Fruit fly (Drosophila melanogaster) whole organism, embryonic: Measurements from ENCODE around the gene CG9682.

Experiments used
- CG1024 ChIP-seq: fragments of 200-800 bp; sonication (Bioruptor generic); IDR thresholded peaks from 2 replicates; pipeline ENCODE4 v1.3.6; 2022; ENCODE audit warnings: missing biosample characterization, missing genetic modification characterization
- CG10267 ChIP-seq: fragments of 200-800 bp; sonication (Bioruptor generic); optimal IDR thresholded peaks from 2 replicates; lab custom pipeline; 2018; ENCODE audit warnings: missing biosample characterization, mild to moderate bottlenecking, missing genetic modification characterization, moderate library complexity
- CG10274 ChIP-seq: fragments of 200-800 bp; sonication (Bioruptor generic); optimal IDR thresholded peaks from 3 replicates; lab custom pipeline; 2017; ENCODE audit warnings: missing biosample characterization, mild to moderate bottlenecking, missing genetic modification characterization
- CG10366 ChIP-seq: fragments of 200-800 bp; sonication (Bioruptor generic); IDR thresholded peaks from 2 replicates; pipeline ENCODE4 v1.3.6; 2022; ENCODE audit warnings: missing biosample characterization, missing genetic modification characterization
- CG11093 ChIP-seq: fragments of 200-800 bp; sonication (Bioruptor generic); IDR thresholded peaks from 3 replicates; pipeline ENCODE4 v1.3.6; 2022; ENCODE audit warnings: missing biosample characterization, missing genetic modification characterization
- CG11247 ChIP-seq: fragments of 200-800 bp; sonication (Bioruptor generic); IDR thresholded peaks from 2 replicates; pipeline ENCODE4 v1.3.6; 2022; ENCODE audit warnings: missing biosample characterization, missing genetic modification characterization
- CG12391 ChIP-seq: fragments of 200-800 bp; sonication (Bioruptor generic); optimal IDR thresholded peaks from 3 replicates; lab custom pipeline; 2018; ENCODE audit warnings: missing biosample characterization, mild to moderate bottlenecking, missing genetic modification characterization, moderate library complexity
- CG13624 ChIP-seq: fragments of 200-800 bp; sonication (Bioruptor generic); optimal IDR thresholded peaks from 2 replicates; lab custom pipeline; 2016; ENCODE audit warnings: missing biosample characterization, missing genetic modification characterization
- CG14441 ChIP-seq: fragments of 200-800 bp; sonication (Bioruptor generic); IDR thresholded peaks from 2 replicates; pipeline ENCODE4 v1.3.6; 2022; ENCODE audit warnings: missing biosample characterization, missing genetic modification characterization
- CG15073 ChIP-seq: fragments of 200-800 bp; sonication (Bioruptor generic); optimal IDR thresholded peaks from 2 replicates; lab custom pipeline; 2016; ENCODE audit warnings: missing biosample characterization, missing genetic modification characterization
- CG15269 ChIP-seq: fragments of 200-800 bp; sonication (Bioruptor generic); optimal IDR thresholded peaks from 2 replicates; lab custom pipeline; 2018; ENCODE audit warnings: missing biosample characterization, mild to moderate bottlenecking, missing genetic modification characterization, moderate library complexity
- CG15479 ChIP-seq: fragments of 200-800 bp; sonication (Bioruptor generic); optimal IDR thresholded peaks from 3 replicates; lab custom pipeline; 2019; ENCODE audit warnings: missing biosample characterization, mild to moderate bottlenecking, missing genetic modification characterization, moderate library complexity
- CG16815 ChIP-seq: fragments of 200-800 bp; sonication (Bioruptor generic); optimal IDR thresholded peaks from 3 replicates; lab custom pipeline; 2017; ENCODE audit warnings: missing biosample characterization, mild to moderate bottlenecking, missing genetic modification characterization
- CG2678 ChIP-seq: fragments of 200-800 bp; sonication (Bioruptor generic); optimal IDR thresholded peaks from 3 replicates; lab custom pipeline; 2019; ENCODE audit warnings: missing biosample characterization, mild to moderate bottlenecking, missing genetic modification characterization, moderate library complexity
- CG3281 ChIP-seq: fragments of 200-800 bp; sonication (Bioruptor generic); optimal IDR thresholded peaks from 3 replicates; lab custom pipeline; 2017; ENCODE audit warnings: missing biosample characterization, mild to moderate bottlenecking, missing genetic modification characterization
- CG4282 ChIP-seq: fragments of 200-800 bp; sonication (Bioruptor generic); optimal IDR thresholded peaks from 2 replicates; lab custom pipeline; 2016; ENCODE audit warnings: missing biosample characterization, missing genetic modification characterization
- CG4404 ChIP-seq: fragments of 200-800 bp; sonication (Bioruptor generic); IDR thresholded peaks from 2 replicates; pipeline ENCODE4 v1.3.6; 2022; ENCODE audit warnings: missing biosample characterization, missing genetic modification characterization
- CG5953 ChIP-seq: fragments of 200-800 bp; sonication (Bioruptor generic); IDR thresholded peaks from 2 replicates; pipeline ENCODE4 v1.3.6; 2022; ENCODE audit warnings: missing biosample characterization, missing genetic modification characterization
- CG6791 ChIP-seq: fragments of 200-800 bp; sonication (Bioruptor generic); IDR thresholded peaks from 3 replicates; pipeline ENCODE4 v1.3.6; 2022; ENCODE audit warnings: missing biosample characterization, missing genetic modification characterization; ENCODE audit not compliant: partially characterized antibody
- CG6854 ChIP-seq: fragments of 200-800 bp; sonication (Bioruptor generic); optimal IDR thresholded peaks from 3 replicates; lab custom pipeline; 2017; ENCODE audit warnings: missing biosample characterization, mild to moderate bottlenecking, missing genetic modification characterization
- CG9215 ChIP-seq: fragments of 200-800 bp; sonication (Bioruptor generic); IDR thresholded peaks from 2 replicates; pipeline ENCODE4 v1.3.6; 2022; ENCODE audit warnings: missing biosample characterization, missing genetic modification characterization
- CG9437 ChIP-seq: fragments of 200-800 bp; sonication (Bioruptor generic); optimal IDR thresholded peaks from 2 replicates; lab custom pipeline; 2018; ENCODE audit warnings: missing biosample characterization, mild to moderate bottlenecking, missing genetic modification characterization
- CG9817 ChIP-seq: fragments of 200-800 bp; sonication (Bioruptor generic); optimal IDR thresholded peaks from 2 replicates; lab custom pipeline; 2018; ENCODE audit warnings: missing biosample characterization, mild to moderate bottlenecking, missing genetic modification characterization, moderate library complexity
- Eip74EF ChIP-seq, 2 experiments: fragments of 200-800 bp in 1 of 2; fragments of >200 bp in 1 of 2; sonication (Bioruptor generic) in 1 of 2; optimal IDR thresholded peaks; 2 replicates each; lab custom pipeline; 2017 to 2019; ENCODE audit warnings: missing biosample characterization in 2 of 2, missing genetic modification characterization in 2 of 2, mild to moderate bottlenecking in 1 of 2, moderate library complexity in 1 of 2
- Elba2 ChIP-seq: fragments of 200-800 bp; sonication (Bioruptor generic); optimal IDR thresholded peaks from 3 replicates; lab custom pipeline; 2016; ENCODE audit warnings: missing biosample characterization, missing genetic modification characterization
- H15 ChIP-seq: fragments of 200-800 bp; sonication (Bioruptor generic); IDR thresholded peaks from 3 replicates; pipeline ENCODE4 v1.3.6; 2022; ENCODE audit warnings: missing biosample characterization, missing genetic modification characterization
- HLHmδ ChIP-seq: fragments of 200-800 bp; sonication (Bioruptor generic); optimal IDR thresholded peaks from 2 replicates; lab custom pipeline; 2018; ENCODE audit warnings: missing biosample characterization, mild to moderate bottlenecking, missing genetic modification characterization, moderate library complexity
- Med ChIP-seq: fragments of 200-800 bp; sonication (Bioruptor generic); peaks from one replicate; lab custom pipeline; 2016; ENCODE audit warnings: missing biosample characterization, missing genetic modification characterization, mild to moderate bottlenecking, inconsistent platforms, moderate library complexity
- Myb ChIP-seq: fragments of 200-800 bp; sonication (Bioruptor generic); optimal IDR thresholded peaks from 2 replicates; lab custom pipeline; 2016; ENCODE audit warnings: missing biosample characterization, missing genetic modification characterization
- Oli ChIP-seq: fragments of 200-800 bp; sonication (Bioruptor generic); optimal IDR thresholded peaks from 2 replicates; lab custom pipeline; 2018; ENCODE audit warnings: missing biosample characterization, mild to moderate bottlenecking, missing genetic modification characterization, moderate library complexity
- Ssrp ChIP-seq: fragments of 200-800 bp; sonication (Bioruptor generic); optimal IDR thresholded peaks from 2 replicates; lab custom pipeline; 2018; ENCODE audit warnings: missing biosample characterization, mild to moderate bottlenecking, missing genetic modification characterization, moderate library complexity
- ab ChIP-seq: fragments of 200-800 bp; sonication (Bioruptor generic); optimal IDR thresholded peaks from 2 replicates; lab custom pipeline; 2016; ENCODE audit warnings: missing biosample characterization, missing genetic modification characterization
- ato ChIP-seq: fragments of 200-800 bp; sonication (Bioruptor generic); IDR thresholded peaks from 2 replicates; pipeline ENCODE4 v1.3.6; 2022; ENCODE audit warnings: missing biosample characterization, missing genetic modification characterization; ENCODE audit not compliant: partially characterized antibody
- az2 ChIP-seq: fragments of 200-800 bp; sonication (Bioruptor generic); optimal IDR thresholded peaks from 3 replicates; lab custom pipeline; 2016; ENCODE audit warnings: missing biosample characterization, missing genetic modification characterization
- chn ChIP-seq: fragments of 200-800 bp; sonication (Bioruptor generic); optimal IDR thresholded peaks from 2 replicates; lab custom pipeline; 2016; ENCODE audit warnings: missing biosample characterization, missing genetic modification characterization
- corto ChIP-seq: fragments of 200-800 bp; sonication (Bioruptor generic); optimal IDR thresholded peaks from 2 replicates; lab custom pipeline; 2016; ENCODE audit warnings: missing biosample characterization, mild to moderate bottlenecking, missing genetic modification characterization, moderate library complexity
- dmrt99B ChIP-seq: fragments of 200-800 bp; sonication (Bioruptor generic); optimal IDR thresholded peaks from 2 replicates; lab custom pipeline; 2018; ENCODE audit warnings: missing biosample characterization, mild to moderate bottlenecking, missing genetic modification characterization, moderate library complexity
- grn ChIP-seq: fragments of 200-800 bp; sonication (Bioruptor generic); optimal IDR thresholded peaks from 3 replicates; lab custom pipeline; 2017; ENCODE audit warnings: missing biosample characterization, missing genetic modification characterization
- ind ChIP-seq: fragments of 200-800 bp; sonication (Bioruptor generic); optimal IDR thresholded peaks from 3 replicates; lab custom pipeline; 2016; ENCODE audit warnings: missing biosample characterization, missing genetic modification characterization
- insv ChIP-seq, 2 experiments: fragments of 200-800 bp; sonication (Bioruptor generic); optimal IDR thresholded peaks; 3 replicates each; lab custom pipeline; 2016 to 2018; ENCODE audit warnings: missing biosample characterization in 2 of 2, missing genetic modification characterization in 2 of 2
- ken ChIP-seq: fragments of 200-800 bp; sonication (Bioruptor generic); IDR thresholded peaks from 3 replicates; pipeline ENCODE4 v1.3.6; 2022; ENCODE audit warnings: missing biosample characterization, missing genetic modification characterization
- nom ChIP-seq: fragments of 200-800 bp; sonication (Bioruptor generic); optimal IDR thresholded peaks from 2 replicates; lab custom pipeline; 2017; ENCODE audit warnings: missing biosample characterization, missing genetic modification characterization, mild to moderate bottlenecking, moderate library complexity, missing genetic modification reagents
- oc ChIP-seq: fragments of 200-800 bp; sonication (Bioruptor generic); optimal IDR thresholded peaks from 2 replicates; lab custom pipeline; 2018; ENCODE audit warnings: missing biosample characterization, mild to moderate bottlenecking, missing genetic modification characterization, moderate library complexity
- pfk ChIP-seq: fragments of 200-800 bp; sonication (Bioruptor generic); optimal IDR thresholded peaks from 2 replicates; lab custom pipeline; 2018; ENCODE audit warnings: missing biosample characterization, mild to moderate bottlenecking, missing genetic modification characterization, moderate library complexity
- rib ChIP-seq: fragments of 200-800 bp; sonication (Bioruptor generic); IDR thresholded peaks from 2 replicates; pipeline ENCODE4 v1.3.6; 2022; ENCODE audit warnings: missing biosample characterization, missing genetic modification characterization
- ro ChIP-seq: fragments of 200-800 bp; sonication (Bioruptor generic); IDR thresholded peaks from 2 replicates; pipeline ENCODE4 v1.3.6; 2022; ENCODE audit warnings: missing biosample characterization, missing genetic modification characterization
- sima ChIP-seq: fragments of 200-800 bp; sonication (Bioruptor generic); optimal IDR thresholded peaks from 2 replicates; lab custom pipeline; 2016; ENCODE audit warnings: missing biosample characterization, missing genetic modification characterization
- sr ChIP-seq: fragments of 200-800 bp; sonication (Bioruptor generic); IDR thresholded peaks from 3 replicates; pipeline ENCODE4 v1.3.6; 2022; ENCODE audit warnings: missing biosample characterization, missing genetic modification characterization
- tin ChIP-seq: fragments of 200-800 bp; sonication (Bioruptor generic); optimal IDR thresholded peaks from 3 replicates; lab custom pipeline; 2016; ENCODE audit warnings: missing biosample characterization, missing genetic modification characterization
- unpg ChIP-seq: fragments of 200-800 bp; sonication (Bioruptor generic); optimal IDR thresholded peaks from 3 replicates; lab custom pipeline; 2018; ENCODE audit warnings: missing biosample characterization, mild to moderate bottlenecking, missing genetic modification characterization, moderate library complexity
- wdn ChIP-seq: fragments of 200-800 bp; sonication (Bioruptor generic); IDR thresholded peaks from 2 replicates; pipeline ENCODE4 v1.3.6; 2022; ENCODE audit warnings: missing biosample characterization, missing genetic modification characterization

The CG9682 gene

dm6 chr3R:30296035-30296434 is 45.3 kb downstream of the CG9682 start (continued):
- TF ChIP-seq CG2678 (tag; lab: Kevin White, UChicago) (peak; percentile 78), Myb (GFP tag; lab: Kevin White, UChicago) (peak; percentile 0), az2 (GFP tag; lab: Kevin White, UChicago) (peak; percentile 80), CG1024 (GFP tag; lab: Robert Waterston, UW) (peak; percentile 79), dmrt99B (peak; percentile 81), pfk (GFP tag; lab: Kevin White, UChicago) (no peak), CG11093 (GFP tag; lab: Robert Waterston, UW) (peak; percentile 74), CG16815 (GFP tag; lab: Kevin White, UChicago) (peak; percentile 63), CG3281 (GFP tag; lab: Kevin White, UChicago) (peak; percentile 67), unpg (GFP tag; lab: Kevin White, UChicago) (peak; percentile 91), Eip74EF (GFP tag; optimal IDR thresholded peaks at IDR 0.05; lab: Kevin White, UChicago) (no peak), CG12391 (peak; percentile 79), ind (GFP tag; lab: Kevin White, UChicago) (peak; percentile 79), CG15479 (GFP tag; lab: Kevin White, UChicago) (peak; percentile 21), nom (peak; percentile 80), ro (GFP tag; lab: Robert Waterston, UW) (peak; percentile 63; the same call in 1 of the 2 replicates), Oli (tag; lab: Kevin White, UChicago) (peak; percentile 87), wdn (GFP tag; lab: Robert Waterston, UW) (peak; percentile 64), grn (GFP tag; lab: Kevin White, UChicago) (no peak), CG15269 (tag; lab: Kevin White, UChicago) (peak; percentile 84), CG10267 (tag; lab: Kevin White, UChicago) (peak; percentile 70), CG5953 (GFP tag; lab: Robert Waterston, UW) (peak; percentile 53), HLHmδ (GFP tag; lab: Kevin White, UChicago) (no peak), CG4282 (GFP tag; lab: Kevin White, UChicago) (no peak), CG10274 (GFP tag; lab: Kevin White, UChicago) (peak; percentile 55), CG6854 (GFP tag; lab: Kevin White, UChicago) (peak; percentile 7), rib (GFP tag; lab: Robert Waterston, UW) (peak; percentile 61; the same call in 1 of the 2 replicates), H15 (GFP tag; lab: Robert Waterston, UW) (peak; percentile 85), CG13624 (GFP tag; lab: Kevin White, UChicago) (no peak), ato (GFP tag; lab: Robert Waterston, UW) (no peak), CG11247 (peak; percentile 77), CG9215 (GFP tag; lab: Robert Waterston, UW) (peak; percentile 51; the same call in 1 of the 2 replicates), CG9817 (tag; lab: Kevin White, UChicago) (peak; percentile 65), oc (tag; lab: Kevin White, UChicago) (peak; percentile 58), CG6791 (no peak), CG4404 (GFP tag; lab: Robert Waterston, UW) (peak; percentile 79), CG9437 (GFP tag; lab: Kevin White, UChicago) (peak; percentile 68), Ssrp (tag; lab: Kevin White, UChicago) (peak; percentile 76), ken (GFP tag; lab: Robert Waterston, UW) (peak; percentile 89), ab (GFP tag; lab: Kevin White, UChicago) (peak; percentile 49), CG14441 (peak; percentile 83), CG10366 (GFP tag; lab: Robert Waterston, UW) (peak; percentile 88), Med (peak; percentile 70), sr (peak; percentile 56; the same call in 1 of the 3 replicates), corto (GFP tag; lab: Kevin White, UChicago) (peak; percentile 83), sima (GFP tag; lab: Kevin White, UChicago) (no peak), insv (GFP tag; optimal IDR thresholded peaks at IDR 0.05; lab: Kevin White, UChicago) (no peak), Elba2 (peak; percentile 32), chn (GFP tag; lab: Kevin White, UChicago) (peak; percentile 72), tin (GFP tag; lab: Kevin White, UChicago) (peak; percentile 76), CG15073 (GFP tag; lab: Kevin White, UChicago) (peak; percentile 14)
